Fruit fly (Drosophila melanogaster) whole organism, wandering third instar larva: ENCODE measurements around the gene CAH1.
A peak's percentile ranks its signal among the peaks of the same experiment; 100 is the strongest.

Experiments used
- Abd-B ChIP-seq: fragments of >200 bp; optimal IDR thresholded peaks from 2 replicates; lab custom pipeline; 2017; ENCODE audit warnings: missing biosample characterization, missing genetic modification characterization
- CG9705 ChIP-seq: fragments of 200-800 bp; sonication (Bioruptor generic); optimal IDR thresholded peaks from 2 replicates; lab custom pipeline; 2018; ENCODE audit warnings: missing biosample characterization, mild to moderate bottlenecking, missing genetic modification characterization
- Dfd ChIP-seq: fragments of >200 bp; optimal IDR thresholded peaks from 2 replicates; lab custom pipeline; 2017; ENCODE audit warnings: missing biosample characterization, missing genetic modification characterization
- GATAd ChIP-seq: sonication (Bioruptor generic); optimal IDR thresholded peaks from 2 replicates; lab custom pipeline; 2016; ENCODE audit warnings: missing biosample characterization, missing genetic modification characterization
- HLH106 ChIP-seq: fragments of 200-800 bp; optimal IDR thresholded peaks from 3 replicates; lab custom pipeline; 2019; ENCODE audit warnings: missing biosample characterization, mild to moderate bottlenecking, missing genetic modification characterization, moderate library complexity
- Hnf4 ChIP-seq: fragments of 200-800 bp; sonication (Bioruptor generic); optimal IDR thresholded peaks from 2 replicates; lab custom pipeline; 2016; ENCODE audit warnings: missing biosample characterization, mild to moderate bottlenecking, missing genetic modification characterization
- Hr78 ChIP-seq: fragments of >200 bp; optimal IDR thresholded peaks from 2 replicates; lab custom pipeline; 2017; ENCODE audit warnings: missing biosample characterization, missing genetic modification characterization
- Hr83 ChIP-seq: fragments of 200-300 bp; sonication (Bioruptor generic); optimal IDR thresholded peaks from 2 replicates; lab custom pipeline; 2016; ENCODE audit warnings: missing biosample characterization, mild to moderate bottlenecking, missing genetic modification characterization, moderate library complexity; ENCODE audit not compliant: poor library complexity, severe bottlenecking
- Jra ChIP-seq: sonication (Bioruptor generic); optimal IDR thresholded peaks from 2 replicates; lab custom pipeline; 2016; ENCODE audit warnings: missing biosample characterization, missing genetic modification characterization
- Mio ChIP-seq: sonication (Bioruptor generic); optimal IDR thresholded peaks from 2 replicates; lab custom pipeline; 2016; ENCODE audit warnings: missing biosample characterization, missing genetic modification characterization
- N ChIP-seq: fragments of >200 bp; optimal IDR thresholded peaks from 2 replicates; lab custom pipeline; 2018; ENCODE audit warnings: missing biosample characterization, missing external identifiers, missing genetic modification characterization
- Rel ChIP-seq, 2 experiments: fragments of 200-800 bp; sonication (Bioruptor generic) in 1 of 2; optimal IDR thresholded peaks; 2 replicates in 1 of 2; 3 replicates in 1 of 2; lab custom pipeline; 2016 to 2019; ENCODE audit warnings: mild to moderate bottlenecking in 2 of 2, missing biosample characterization in 2 of 2, missing genetic modification characterization in 2 of 2, moderate library complexity in 1 of 2
- Vsx2 ChIP-seq: fragments of 200-300, 225-300 bp; sonication (Bioruptor generic); optimal IDR thresholded peaks from 2 replicates; lab custom pipeline; 2018; ENCODE audit warnings: missing biosample characterization, missing genetic modification characterization; ENCODE audit not compliant: partially characterized antibody
- br ChIP-seq: fragments of 200-800 bp; sonication (Bioruptor generic); optimal IDR thresholded peaks from 2 replicates; lab custom pipeline; 2016; ENCODE audit warnings: missing biosample characterization, missing genetic modification characterization
- dl ChIP-seq, 2 experiments: fragments of 175-275, 200-275 bp in 1 of 2; fragments of 200-275 bp in 1 of 2; sonication (Bioruptor generic); optimal IDR thresholded peaks; lab custom pipeline; 2018; ENCODE audit warnings: mild to moderate bottlenecking in 2 of 2, missing biosample characterization in 2 of 2, missing genetic modification characterization in 2 of 2, moderate library complexity in 2 of 2; ENCODE audit not compliant: partially characterized antibody in 2 of 2, insufficient read depth in 1 of 2
- dmrt93B ChIP-seq: fragments of 200-800 bp; sonication (Bioruptor generic); optimal IDR thresholded peaks from 2 replicates; lab custom pipeline; 2018; ENCODE audit warnings: missing biosample characterization, mild to moderate bottlenecking, missing genetic modification characterization
- dsf ChIP-seq: sonication (Bioruptor generic); optimal IDR thresholded peaks from 2 replicates; lab custom pipeline; 2016; ENCODE audit warnings: missing biosample characterization, missing genetic modification characterization, borderline replicate concordance
- ey ChIP-seq: fragments of 200-800 bp; sonication (Bioruptor generic); optimal IDR thresholded peaks from 2 replicates; lab custom pipeline; 2016; ENCODE audit warnings: missing biosample characterization, missing genetic modification characterization
- foxo ChIP-seq, 2 experiments: fragments of 200-800 bp; sonication (Bioruptor generic); optimal IDR thresholded peaks; 2 replicates in 1 of 2; 3 replicates in 1 of 2; lab custom pipeline; 2016 to 2017; ENCODE audit warnings: missing biosample characterization in 2 of 2, missing genetic modification characterization in 2 of 2
- fru ChIP-seq: fragments of 200-800 bp; sonication (Bioruptor generic); optimal IDR thresholded peaks from 3 replicates; lab custom pipeline; 2016; ENCODE audit warnings: missing biosample characterization, mild to moderate bottlenecking, missing genetic modification characterization
- h ChIP-seq: fragments of 200-800 bp; sonication (Bioruptor generic); optimal IDR thresholded peaks from 3 replicates; lab custom pipeline; 2016; ENCODE audit warnings: missing biosample characterization, mild to moderate bottlenecking, missing genetic modification characterization
- jim ChIP-seq: fragments of 175-275, 200-325 bp; sonication (Bioruptor generic); optimal IDR thresholded peaks from 2 replicates; lab custom pipeline; 2016; ENCODE audit warnings: missing biosample characterization, mild to moderate bottlenecking, missing genetic modification characterization
- pan ChIP-seq: fragments of >200 bp; optimal IDR thresholded peaks from 2 replicates; lab custom pipeline; 2017
- psq ChIP-seq: fragments of 200-800 bp; sonication (Bioruptor generic); optimal IDR thresholded peaks from 3 replicates; lab custom pipeline; 2017; ENCODE audit warnings: missing biosample characterization, mild to moderate bottlenecking, missing genetic modification characterization, moderate library complexity
- rgr ChIP-seq: fragments of 200-800 bp; sonication (Bioruptor generic); optimal IDR thresholded peaks from 3 replicates; lab custom pipeline; 2016; ENCODE audit warnings: missing biosample characterization, mild to moderate bottlenecking, missing genetic modification characterization
- sage ChIP-seq: fragments of 200-800 bp; sonication (Bioruptor generic); optimal IDR thresholded peaks from 2 replicates; lab custom pipeline; 2016; ENCODE audit warnings: missing biosample characterization, mild to moderate bottlenecking, missing genetic modification characterization
- tai ChIP-seq: sonication (Bioruptor generic); optimal IDR thresholded peaks from 2 replicates; lab custom pipeline; 2016; ENCODE audit warnings: missing biosample characterization, missing genetic modification characterization
- usp ChIP-seq: fragments of >200 bp; optimal IDR thresholded peaks from 2 replicates; lab custom pipeline; 2017; ENCODE audit warnings: missing biosample characterization, missing genetic modification characterization

The CAH1 gene

DNA sequence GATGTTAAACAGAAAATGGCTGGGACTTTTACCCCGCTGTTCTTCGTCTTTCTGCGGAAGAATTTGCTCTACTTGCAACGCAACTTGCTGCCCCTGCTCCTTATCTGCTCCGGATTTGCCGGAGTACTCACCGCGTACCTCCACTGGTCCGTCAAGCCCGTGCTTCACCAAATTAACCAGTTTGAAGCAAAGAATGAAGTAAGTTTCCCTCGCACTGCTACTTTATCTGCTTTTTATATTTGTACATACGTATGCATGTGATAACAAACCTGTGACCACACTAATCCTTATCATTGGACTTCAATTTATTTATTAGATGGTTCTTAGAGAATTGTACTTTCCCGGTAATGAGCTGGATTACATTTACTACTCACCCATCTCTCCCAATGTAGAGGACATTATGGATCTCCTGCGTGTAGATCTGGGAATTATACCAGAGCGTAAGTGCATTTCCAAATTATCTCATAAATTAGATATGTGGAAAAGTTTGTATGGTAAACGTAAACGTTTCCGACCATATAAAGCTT, 19.2 kb upstream of the CAH1 start, which contains the start of gene CG16890:
Gene CG16890 (minus strand): TSS at position 184 of the 527 bp plus-strand sequence.
- peak; percentile 44 for TF ChIP-seq h (GFP tag; lab: Kevin White, UChicago)
- TF ChIP-seq Rel (GFP tag; optimal IDR thresholded peaks at IDR 0.05; lab: Kevin White, UChicago): no peak
- peak; percentile 99 for TF ChIP-seq Rel (tag; optimal IDR thresholded peaks at IDR 0.05; lab: Kevin White, UChicago)
- no peak for TF ChIP-seq Hr78 (GFP tag; lab: Kevin White, UChicago)

dm6 chr2L:13790715-13791114, 12.7 kb upstream of the CAH1 start, which contains the start of gene CG16863:
TSS of gene CG16863 (plus strand) at chr2L:13790959.
- TF ChIP-seq Rel (GFP tag; optimal IDR thresholded peaks at IDR 0.05; lab: Kevin White, UChicago) (no peak), Rel (tag; optimal IDR thresholded peaks at IDR 0.05; lab: Kevin White, UChicago) (peak; percentile 54), Hnf4 (no peak), Abd-B (GFP tag; lab: Kevin White, UChicago) (no peak)

DNA sequence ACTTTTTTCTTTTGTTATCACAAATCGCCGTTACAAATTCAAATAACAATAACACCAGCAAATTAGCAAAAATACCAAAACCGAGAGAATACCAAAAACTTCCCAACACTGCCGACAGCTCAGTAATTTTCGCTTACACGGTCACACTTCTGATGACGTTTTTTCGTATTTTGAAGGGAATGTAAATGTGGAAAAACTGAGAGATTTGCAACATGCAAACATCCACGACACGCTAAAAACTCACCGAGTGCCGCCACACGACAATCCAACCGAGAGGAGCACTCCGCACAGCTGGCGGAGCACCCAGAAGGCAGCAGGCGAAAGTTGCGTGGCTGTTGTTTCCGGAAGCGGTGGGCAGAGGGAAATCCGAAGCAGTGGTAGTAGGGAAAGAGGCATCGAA, 10.0 kb upstream of the CAH1 start, which contains the start of gene Sec71:
Gene Sec71 (plus strand): TSS at position 117 of the 400 bp plus-strand sequence.
- TF ChIP-seq CG9705: no peak
- no peak for TF ChIP-seq Rel (GFP tag; optimal IDR thresholded peaks at IDR 0.05; lab: Kevin White, UChicago)
- TF ChIP-seq Rel (tag; optimal IDR thresholded peaks at IDR 0.05; lab: Kevin White, UChicago): peak; percentile 47

dm6 chr2L:13801166-13801565, 2.3 kb upstream of the CAH1 start:
- TF ChIP-seq sage (GFP tag; lab: Kevin White, UChicago) (no peak), N (GFP tag; lab: Kevin White, UChicago) (no peak), dl (GFP tag; optimal IDR thresholded peaks at IDR 0.05; lab: Kevin White, UChicago; ENCODE audit: insufficient read depth in 1 of 2, partially characterized antibody in 2 of 2) (no peak), Jra (GFP tag; lab: Kevin White, UChicago) (no peak), GATAd (GFP tag; lab: Kevin White, UChicago) (no peak), usp (GFP tag; lab: Kevin White, UChicago) (no peak), Hnf4 (no peak), dsf (GFP tag; lab: Kevin White, UChicago) (no peak), dmrt93B (no peak), fru (GFP tag; lab: Kevin White, UChicago) (no peak), Vsx2 (no peak)

DNA sequence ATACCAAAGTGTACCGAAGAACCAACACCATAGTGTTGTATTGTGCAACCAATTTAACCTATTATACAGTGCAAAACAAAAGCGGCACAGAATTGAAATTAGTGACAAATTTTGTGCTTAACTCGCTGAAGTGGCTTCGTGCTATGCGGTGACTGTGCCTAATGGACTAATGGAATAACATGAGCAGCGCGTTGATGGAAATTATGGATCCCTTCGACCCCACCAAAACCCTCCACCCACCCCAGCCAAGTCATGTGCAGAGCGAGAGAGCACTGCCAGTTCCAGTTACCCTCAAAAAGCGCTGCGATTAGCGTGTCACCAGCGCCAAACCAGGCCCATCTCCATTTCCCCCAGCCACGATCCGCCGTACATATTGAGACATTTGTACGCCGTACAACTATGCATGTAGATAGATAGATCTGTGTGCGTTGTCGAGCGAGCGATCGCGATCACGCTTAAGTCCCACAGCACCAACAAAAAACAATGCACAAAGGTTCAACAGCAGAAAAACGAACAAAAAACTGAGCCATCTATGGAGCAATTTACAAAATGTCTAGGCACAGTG, 1.3 kb upstream of the CAH1 start:
- TF ChIP-seq rgr (GFP tag; lab: Kevin White, UChicago) (no peak), Hr78 (GFP tag; lab: Kevin White, UChicago) (no peak), Hr83 (GFP tag; lab: Kevin White, UChicago) (no peak), psq (GFP tag; lab: Kevin White, UChicago) (no peak), ey (GFP tag; lab: Kevin White, UChicago) (no peak), Hnf4 (no peak), jim (GFP tag; lab: Kevin White, UChicago) (no peak)
- TF ChIP-seq, all 38 proteins: peak for 0

DNA sequence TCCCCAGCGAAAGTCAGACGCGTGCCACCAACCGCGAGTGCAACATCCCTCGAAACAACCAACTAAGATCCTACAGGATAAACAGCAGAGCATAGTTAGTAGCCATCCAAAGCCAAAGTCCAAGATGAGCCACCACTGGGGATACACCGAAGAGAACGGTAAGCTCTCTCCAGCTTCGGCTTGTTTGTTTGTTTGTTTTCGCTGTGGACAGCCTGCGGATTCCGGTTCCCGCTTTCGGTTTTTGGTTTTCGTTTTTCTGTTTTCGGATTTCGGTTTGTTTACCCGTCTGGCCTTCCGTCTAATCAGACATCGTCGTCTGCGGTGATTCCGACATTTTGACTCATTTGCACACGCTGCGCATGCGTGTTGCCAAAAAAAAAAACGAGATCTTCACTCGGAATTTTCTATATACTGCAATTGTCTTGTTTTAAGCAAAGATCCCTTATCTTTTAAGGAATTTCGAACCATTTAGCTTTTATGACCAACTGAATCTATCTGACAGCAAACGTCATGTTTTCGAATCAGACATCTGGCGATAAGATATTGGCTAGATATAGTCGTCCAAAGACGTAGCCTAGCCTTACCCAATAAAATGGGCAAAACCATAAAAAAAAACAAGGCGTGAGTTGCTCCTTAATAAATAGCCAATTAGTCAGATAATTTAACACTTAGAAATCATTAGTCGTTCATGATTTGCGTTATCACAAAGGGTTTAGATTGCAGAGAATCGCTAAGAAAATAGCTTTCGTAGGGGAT, 557 bp downstream of the CAH1 start:
- TF ChIP-seq pan (lab: Kevin White, UChicago) (no peak), br (peak; percentile 44), CG9705 (no peak), tai (no peak), dsf (GFP tag; lab: Kevin White, UChicago) (no peak), rgr (GFP tag; lab: Kevin White, UChicago) (no peak), Dfd (GFP tag; lab: Kevin White, UChicago) (no peak), foxo (GFP tag; optimal IDR thresholded peaks at IDR 0.05; lab: Kevin White, UChicago) (peak in 1 of 2 experiments; percentile 4), HLH106 (tag; lab: Kevin White, UChicago) (no peak), Rel (GFP tag; optimal IDR thresholded peaks at IDR 0.05; lab: Kevin White, UChicago) (no peak), Rel (tag; optimal IDR thresholded peaks at IDR 0.05; lab: Kevin White, UChicago) (peak; percentile 52), Mio (no peak), Abd-B (GFP tag; lab: Kevin White, UChicago) (no peak), psq (GFP tag; lab: Kevin White, UChicago) (no peak)
